Fruit fly (Drosophila melanogaster) whole organism, wandering third instar larva: Measurements from ENCODE around the gene Tsp3A.
A peak's percentile ranks its signal among the peaks of the same experiment; 100 is the strongest.

Experiments
- Abd-B ChIP-seq: fragments of >200 bp; optimal IDR thresholded peaks from 2 replicates; lab custom pipeline; 2017; ENCODE audit warnings: missing biosample characterization, missing genetic modification characterization
- CG32264 ChIP-seq: fragments of 200-800 bp; sonication (Bioruptor generic); optimal IDR thresholded peaks from 2 replicates; lab custom pipeline; 2016; ENCODE audit warnings: missing biosample characterization, missing genetic modification characterization
- CG9705 ChIP-seq: fragments of 200-800 bp; sonication (Bioruptor generic); optimal IDR thresholded peaks from 2 replicates; lab custom pipeline; 2018; ENCODE audit warnings: missing biosample characterization, mild to moderate bottlenecking, missing genetic modification characterization
- CrebA ChIP-seq: fragments of 200-800 bp; sonication (Bioruptor generic); optimal IDR thresholded peaks from 2 replicates; lab custom pipeline; 2016; ENCODE audit warnings: missing biosample characterization, mild to moderate bottlenecking, missing genetic modification characterization, borderline replicate concordance
- Dfd ChIP-seq: fragments of >200 bp; optimal IDR thresholded peaks from 2 replicates; lab custom pipeline; 2017; ENCODE audit warnings: missing biosample characterization, missing genetic modification characterization
- Dif ChIP-seq: fragments of 200-275, 200-300 bp; sonication (Bioruptor generic); optimal IDR thresholded peaks from 2 replicates; lab custom pipeline; 2018; ENCODE audit warnings: missing biosample characterization, missing genetic modification characterization; ENCODE audit not compliant: partially characterized antibody
- GATAd ChIP-seq: sonication (Bioruptor generic); optimal IDR thresholded peaks from 2 replicates; lab custom pipeline; 2016; ENCODE audit warnings: missing biosample characterization, missing genetic modification characterization
- HLH106 ChIP-seq: fragments of 200-800 bp; optimal IDR thresholded peaks from 3 replicates; lab custom pipeline; 2019; ENCODE audit warnings: missing biosample characterization, mild to moderate bottlenecking, missing genetic modification characterization, moderate library complexity
- Hnf4 ChIP-seq: fragments of 200-800 bp; sonication (Bioruptor generic); optimal IDR thresholded peaks from 2 replicates; lab custom pipeline; 2016; ENCODE audit warnings: missing biosample characterization, mild to moderate bottlenecking, missing genetic modification characterization
- Hr78 ChIP-seq: fragments of >200 bp; optimal IDR thresholded peaks from 2 replicates; lab custom pipeline; 2017; ENCODE audit warnings: missing biosample characterization, missing genetic modification characterization
- Hr83 ChIP-seq: fragments of 200-300 bp; sonication (Bioruptor generic); optimal IDR thresholded peaks from 2 replicates; lab custom pipeline; 2016; ENCODE audit warnings: missing biosample characterization, mild to moderate bottlenecking, missing genetic modification characterization, moderate library complexity; ENCODE audit not compliant: poor library complexity, severe bottlenecking
- Jra ChIP-seq: sonication (Bioruptor generic); optimal IDR thresholded peaks from 2 replicates; lab custom pipeline; 2016; ENCODE audit warnings: missing biosample characterization, missing genetic modification characterization
- Mio ChIP-seq: sonication (Bioruptor generic); optimal IDR thresholded peaks from 2 replicates; lab custom pipeline; 2016; ENCODE audit warnings: missing biosample characterization, missing genetic modification characterization
- Myc ChIP-seq: fragments of >200 bp; optimal IDR thresholded peaks from 2 replicates; lab custom pipeline; 2017
- N ChIP-seq: fragments of >200 bp; optimal IDR thresholded peaks from 2 replicates; lab custom pipeline; 2018; ENCODE audit warnings: missing biosample characterization, missing external identifiers, missing genetic modification characterization
- OdsH ChIP-seq: fragments of 200-800 bp; sonication (Bioruptor generic); optimal IDR thresholded peaks from 2 replicates; lab custom pipeline; 2016; ENCODE audit warnings: missing biosample characterization, mild to moderate bottlenecking, missing genetic modification characterization
- Rel ChIP-seq, 2 experiments: fragments of 200-800 bp; sonication (Bioruptor generic) in 1 of 2; optimal IDR thresholded peaks; 2 replicates in 1 of 2; 3 replicates in 1 of 2; lab custom pipeline; 2016 to 2019; ENCODE audit warnings: mild to moderate bottlenecking in 2 of 2, missing biosample characterization in 2 of 2, missing genetic modification characterization in 2 of 2, moderate library complexity in 1 of 2
- Sp1 ChIP-seq: fragments of 200-800 bp; sonication (Bioruptor generic); optimal IDR thresholded peaks from 3 replicates; lab custom pipeline; 2019; ENCODE audit warnings: missing biosample characterization, mild to moderate bottlenecking, missing genetic modification characterization, moderate library complexity
- Vsx2 ChIP-seq: fragments of 200-300, 225-300 bp; sonication (Bioruptor generic); optimal IDR thresholded peaks from 2 replicates; lab custom pipeline; 2018; ENCODE audit warnings: missing biosample characterization, missing genetic modification characterization; ENCODE audit not compliant: partially characterized antibody
- br ChIP-seq: fragments of 200-800 bp; sonication (Bioruptor generic); optimal IDR thresholded peaks from 2 replicates; lab custom pipeline; 2016; ENCODE audit warnings: missing biosample characterization, missing genetic modification characterization
- brk ChIP-seq: fragments of 200-800 bp; sonication (Bioruptor generic); optimal IDR thresholded peaks from 2 replicates; lab custom pipeline; 2016; ENCODE audit warnings: missing biosample characterization, mild to moderate bottlenecking, missing genetic modification characterization
- dl ChIP-seq, 2 experiments: fragments of 175-275, 200-275 bp in 1 of 2; fragments of 200-275 bp in 1 of 2; sonication (Bioruptor generic); optimal IDR thresholded peaks; lab custom pipeline; 2018; ENCODE audit warnings: mild to moderate bottlenecking in 2 of 2, missing biosample characterization in 2 of 2, missing genetic modification characterization in 2 of 2, moderate library complexity in 2 of 2; ENCODE audit not compliant: partially characterized antibody in 2 of 2, insufficient read depth in 1 of 2
- dmrt93B ChIP-seq: fragments of 200-800 bp; sonication (Bioruptor generic); optimal IDR thresholded peaks from 2 replicates; lab custom pipeline; 2018; ENCODE audit warnings: missing biosample characterization, mild to moderate bottlenecking, missing genetic modification characterization
- dsf ChIP-seq: sonication (Bioruptor generic); optimal IDR thresholded peaks from 2 replicates; lab custom pipeline; 2016; ENCODE audit warnings: missing biosample characterization, missing genetic modification characterization, borderline replicate concordance
- ey ChIP-seq: fragments of 200-800 bp; sonication (Bioruptor generic); optimal IDR thresholded peaks from 2 replicates; lab custom pipeline; 2016; ENCODE audit warnings: missing biosample characterization, missing genetic modification characterization
- foxo ChIP-seq, 2 experiments: fragments of 200-800 bp; sonication (Bioruptor generic); optimal IDR thresholded peaks; 2 replicates in 1 of 2; 3 replicates in 1 of 2; lab custom pipeline; 2016 to 2017; ENCODE audit warnings: missing biosample characterization in 2 of 2, missing genetic modification characterization in 2 of 2
- fru ChIP-seq: fragments of 200-800 bp; sonication (Bioruptor generic); optimal IDR thresholded peaks from 3 replicates; lab custom pipeline; 2016; ENCODE audit warnings: missing biosample characterization, mild to moderate bottlenecking, missing genetic modification characterization
- h ChIP-seq: fragments of 200-800 bp; sonication (Bioruptor generic); optimal IDR thresholded peaks from 3 replicates; lab custom pipeline; 2016; ENCODE audit warnings: missing biosample characterization, mild to moderate bottlenecking, missing genetic modification characterization
- jim ChIP-seq: fragments of 175-275, 200-325 bp; sonication (Bioruptor generic); optimal IDR thresholded peaks from 2 replicates; lab custom pipeline; 2016; ENCODE audit warnings: missing biosample characterization, mild to moderate bottlenecking, missing genetic modification characterization
- lola ChIP-seq: fragments of >200 bp; optimal IDR thresholded peaks from 2 replicates; lab custom pipeline; 2017; ENCODE audit warnings: missing biosample characterization, missing genetic modification characterization
- pan ChIP-seq: fragments of >200 bp; optimal IDR thresholded peaks from 2 replicates; lab custom pipeline; 2017
- psq ChIP-seq: fragments of 200-800 bp; sonication (Bioruptor generic); optimal IDR thresholded peaks from 3 replicates; lab custom pipeline; 2017; ENCODE audit warnings: missing biosample characterization, mild to moderate bottlenecking, missing genetic modification characterization, moderate library complexity
- rgr ChIP-seq: fragments of 200-800 bp; sonication (Bioruptor generic); optimal IDR thresholded peaks from 3 replicates; lab custom pipeline; 2016; ENCODE audit warnings: missing biosample characterization, mild to moderate bottlenecking, missing genetic modification characterization
- sage ChIP-seq: fragments of 200-800 bp; sonication (Bioruptor generic); optimal IDR thresholded peaks from 2 replicates; lab custom pipeline; 2016; ENCODE audit warnings: missing biosample characterization, mild to moderate bottlenecking, missing genetic modification characterization
- sv ChIP-seq: fragments of 200-800 bp; sonication (Bioruptor generic); optimal IDR thresholded peaks from 3 replicates; lab custom pipeline; 2016; ENCODE audit warnings: missing biosample characterization, missing genetic modification characterization
- tai ChIP-seq: sonication (Bioruptor generic); optimal IDR thresholded peaks from 2 replicates; lab custom pipeline; 2016; ENCODE audit warnings: missing biosample characterization, missing genetic modification characterization
- usp ChIP-seq: fragments of >200 bp; optimal IDR thresholded peaks from 2 replicates; lab custom pipeline; 2017; ENCODE audit warnings: missing biosample characterization, missing genetic modification characterization
- woc ChIP-seq: sonication (Bioruptor generic); optimal IDR thresholded peaks from 2 replicates; lab custom pipeline; 2016; ENCODE audit warnings: missing biosample characterization, mild to moderate bottlenecking, missing genetic modification characterization

The Tsp3A gene

DNA sequence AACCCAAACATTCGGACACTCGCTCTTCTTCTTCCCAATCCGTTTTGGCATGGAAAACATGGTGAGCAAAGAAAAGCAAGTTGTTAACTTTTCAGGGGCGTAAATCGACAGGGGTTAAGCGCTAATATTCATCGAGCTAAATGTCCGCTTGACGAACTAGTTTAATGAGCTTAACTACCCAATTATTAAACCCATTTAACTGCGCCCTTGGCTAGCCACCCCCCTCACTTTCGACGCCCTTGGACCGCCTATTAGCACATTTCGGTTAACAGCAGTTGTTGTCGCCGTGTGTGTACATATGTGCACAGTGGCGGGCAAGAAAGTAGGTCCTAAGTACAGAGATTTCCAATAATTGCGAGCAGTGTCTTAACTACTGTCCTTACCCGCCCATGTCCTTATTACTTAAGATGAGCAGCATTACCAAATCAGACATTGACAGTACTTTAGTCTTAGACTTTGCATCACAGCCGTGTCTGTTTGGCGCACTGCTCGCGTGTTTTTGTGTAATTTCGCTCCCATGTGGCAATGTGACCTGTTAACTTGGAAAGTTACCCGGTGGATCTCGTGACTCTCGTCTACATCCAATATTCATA lies 30.0 kb downstream of the Tsp3A start:
- TF ChIP-seq brk (no peak), N (GFP tag; lab: Kevin White, UChicago) (no peak), Dif (GFP tag; lab: Kevin White, UChicago) (no peak), CrebA (GFP tag; lab: Kevin White, UChicago) (no peak), ey (GFP tag; lab: Kevin White, UChicago) (peak; percentile 97), GATAd (GFP tag; lab: Kevin White, UChicago) (peak; percentile 72), Abd-B (GFP tag; lab: Kevin White, UChicago) (no peak), CG32264 (peak; percentile 90), Dfd (GFP tag; lab: Kevin White, UChicago) (no peak), pan (no peak), Vsx2 (no peak), OdsH (peak; percentile 95), Sp1 (peak; percentile 88), HLH106 (tag; lab: Kevin White, UChicago) (peak; percentile 94), Mio (peak; percentile 84), Hnf4 (GFP tag; lab: Kevin White, UChicago) (peak; percentile 95), sage (GFP tag; lab: Kevin White, UChicago) (peak; percentile 90), Rel (GFP tag; optimal IDR thresholded peaks at IDR 0.05; lab: Kevin White, UChicago) (peak; percentile 55), Rel (tag; optimal IDR thresholded peaks at IDR 0.05; lab: Kevin White, UChicago) (peak; percentile 40), fru (GFP tag; lab: Kevin White, UChicago) (peak; percentile 96), Hr78 (GFP tag; lab: Kevin White, UChicago) (no peak), woc (GFP tag; lab: Kevin White, UChicago) (peak; percentile 85), rgr (GFP tag; lab: Kevin White, UChicago) (peak; percentile 97), tai (GFP tag; lab: Kevin White, UChicago) (no peak), usp (GFP tag; lab: Kevin White, UChicago) (no peak), foxo (GFP tag; optimal IDR thresholded peaks at IDR 0.05; lab: Kevin White, UChicago) (peak; percentile 83 to 98), lola (GFP tag; lab: Kevin White, UChicago) (no peak), sv (GFP tag; lab: Kevin White, UChicago) (peak; percentile 89), Jra (GFP tag; lab: Kevin White, UChicago) (peak; percentile 84), br (peak; percentile 96), jim (GFP tag; lab: Kevin White, UChicago) (peak; percentile 42), dmrt93B (GFP tag; lab: Kevin White, UChicago) (peak; percentile 93), dl (GFP tag; optimal IDR thresholded peaks at IDR 0.05; lab: Kevin White, UChicago; ENCODE audit: insufficient read depth in 1 of 2, partially characterized antibody in 2 of 2) (no peak), CG9705 (GFP tag; lab: Kevin White, UChicago) (peak; percentile 36), Myc (lab: Kevin White, UChicago) (no peak), psq (GFP tag; lab: Kevin White, UChicago) (peak; percentile 89), h (peak; percentile 96), Hr83 (GFP tag; lab: Kevin White, UChicago) (peak; percentile 93), dsf (GFP tag; lab: Kevin White, UChicago) (peak; percentile 64)

DNA sequence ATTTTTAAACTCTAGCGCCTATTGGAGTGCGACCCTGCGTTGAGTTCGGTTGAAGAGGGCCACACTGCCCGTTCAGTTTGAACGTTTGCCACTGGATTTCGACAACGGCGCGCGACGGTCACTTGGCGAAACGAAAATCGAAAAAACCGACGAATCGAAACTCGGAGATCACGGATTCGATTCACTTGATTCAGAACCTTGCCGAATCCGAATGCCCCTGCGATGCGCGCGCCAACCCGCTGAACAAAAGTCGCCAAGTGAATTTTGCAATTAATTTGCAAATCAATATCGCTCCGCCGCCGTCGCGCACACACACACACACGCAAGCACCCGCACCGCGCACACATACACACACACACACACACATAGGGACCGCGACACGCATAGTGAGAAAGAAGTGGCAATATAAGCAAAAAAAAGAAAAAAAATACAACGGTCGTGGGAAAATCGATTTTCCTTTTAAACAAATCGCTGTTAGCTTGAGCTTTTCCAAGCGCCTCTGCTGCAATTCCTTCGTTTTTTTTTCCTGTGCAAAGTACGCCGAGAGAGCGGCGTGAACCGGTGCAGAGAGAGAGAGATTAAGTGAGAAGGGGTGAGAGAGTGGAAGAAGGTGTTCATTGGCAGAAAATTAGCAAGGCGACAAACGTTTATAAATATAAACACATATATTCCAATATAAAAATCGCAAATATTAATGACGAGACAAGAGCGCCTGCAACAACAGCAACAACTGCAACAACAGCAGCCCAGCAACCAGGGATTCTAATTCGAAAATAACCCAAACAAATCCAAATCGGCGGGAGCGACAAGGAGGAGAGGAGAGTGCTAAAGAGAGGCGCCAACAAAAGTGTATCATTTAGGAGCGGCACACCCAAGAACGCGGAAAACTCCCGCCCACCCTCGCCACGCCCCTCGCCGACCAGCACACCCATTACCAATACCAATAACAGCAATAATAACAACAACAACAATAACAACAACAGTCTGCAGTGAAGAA lies 30.8 kb downstream of the Tsp3A start, which contains the start of gene egh:
Gene egh, plus strand, starts transcription at position 89 of the 997 bp plus-strand sequence.
- TF ChIP-seq Dfd (GFP tag; lab: Kevin White, UChicago) (peak; percentile 95), Myc (lab: Kevin White, UChicago) (no peak), N (GFP tag; lab: Kevin White, UChicago) (no peak), OdsH (peak; percentile 46), Abd-B (GFP tag; lab: Kevin White, UChicago) (no peak), sage (GFP tag; lab: Kevin White, UChicago) (peak; percentile 53), CG32264 (peak; percentile 62), pan (no peak), Hnf4 (GFP tag; lab: Kevin White, UChicago) (peak; percentile 58), h (peak; percentile 77), dl (GFP tag; optimal IDR thresholded peaks at IDR 0.05; lab: Kevin White, UChicago; ENCODE audit: insufficient read depth in 1 of 2, partially characterized antibody in 2 of 2) (peak in 1 of 2 experiments; percentile 3), foxo (GFP tag; optimal IDR thresholded peaks at IDR 0.05; lab: Kevin White, UChicago) (peak; percentile 31 to 75), CrebA (GFP tag; lab: Kevin White, UChicago) (no peak), Vsx2 (no peak), sv (GFP tag; lab: Kevin White, UChicago) (no peak), ey (GFP tag; lab: Kevin White, UChicago) (peak; percentile 82), lola (GFP tag; lab: Kevin White, UChicago) (no peak), jim (GFP tag; lab: Kevin White, UChicago) (no peak), dmrt93B (GFP tag; lab: Kevin White, UChicago) (no peak), Dif (GFP tag; lab: Kevin White, UChicago) (peak; percentile 39), fru (GFP tag; lab: Kevin White, UChicago) (peak; percentile 82), Hr83 (GFP tag; lab: Kevin White, UChicago) (no peak), Mio (no peak), rgr (GFP tag; lab: Kevin White, UChicago) (peak; percentile 74), tai (GFP tag; lab: Kevin White, UChicago) (no peak), Rel (GFP tag; optimal IDR thresholded peaks at IDR 0.05; lab: Kevin White, UChicago) (no peak), Rel (tag; optimal IDR thresholded peaks at IDR 0.05; lab: Kevin White, UChicago) (peak; percentile 75), br (peak; percentile 66), dsf (GFP tag; lab: Kevin White, UChicago) (no peak), Sp1 (peak; percentile 52), Hr78 (GFP tag; lab: Kevin White, UChicago) (no peak), CG9705 (GFP tag; lab: Kevin White, UChicago) (no peak), psq (GFP tag; lab: Kevin White, UChicago) (peak; percentile 58), GATAd (GFP tag; lab: Kevin White, UChicago) (no peak)
